Worm (Caenorhabditis elegans) whole organism, midembryonic: ENCODE results near the gene clec-243.

Source experiments
- cog-1 ChIP-seq: sonication (generic microtip); optimal IDR thresholded peaks from 2 replicates; lab custom pipeline; 2016; ENCODE audit warnings: missing genetic modification characterization, missing compliant biosample characterization
- med-1 ChIP-seq: sonication (generic microtip); optimal IDR thresholded peaks from 2 replicates; lab custom pipeline; 2017; ENCODE audit warnings: missing genetic modification characterization, mild to moderate bottlenecking, missing compliant biosample characterization, antibody characterized with exemption, missing genetic modification reagents; ENCODE audit not compliant: insufficient read depth
- tab-1 ChIP-seq: fragments of 200-800 bp; sonication (Bioruptor generic); IDR thresholded peaks from 2 replicates; pipeline ENCODE4 v1.3.6; 2022; ENCODE audit warnings: missing genetic modification characterization, missing compliant biosample characterization
- ztf-29 ChIP-seq: fragments of 200-800 bp; sonication (Bioruptor generic); IDR thresholded peaks from 2 replicates; pipeline ENCODE4 v1.3.6; 2022; ENCODE audit warnings: missing genetic modification reagents, missing genetic modification characterization, missing compliant biosample characterization

ce11 chrV:17225389-17225788, 23.4 kb downstream of the clec-243 start, which contains the start of gene scl-25:
- no peak for TF ChIP-seq ztf-29
- no peak for TF ChIP-seq tab-1 (GFP tag; lab: Robert Waterston, UW)
- TF ChIP-seq med-1 (GFP tag; lab: Kevin White, UChicago): no peak
- no peak for TF ChIP-seq cog-1 (tag; lab: Kevin White, UChicago)
